Worm (Caenorhabditis elegans): ENCODE results near the gene F57C2.4.

The F57C2.4 gene

ce11 chrII:14496809-14497208, 28.3 kb upstream of the F57C2.4 start (continued):
- TF ChIP-seq Y48G9A.11 (GFP tag; IDR thresholded peaks at IDR 0.05) (peak; percentile 81), pqm-1 (tag; optimal IDR thresholded peaks at IDR 0.05) (peak; percentile 32), saeg-2 (GFP tag; IDR thresholded peaks at IDR 0.05) (0 out of 2 replicates have a peak, but pooled peaks have one; percentile 67), daf-8 (GFP tag; IDR thresholded peaks at IDR 0.05) (0 out of 2 replicates have a peak, but pooled peaks have one; percentile 58), lsy-2 (tag; optimal IDR thresholded peaks at IDR 0.05) (peak; percentile 39 to 84), snpc-1.2 (GFP tag; IDR thresholded peaks at IDR 0.05) (peak; percentile 81), hlh-11 (tag; optimal IDR thresholded peaks at IDR 0.05) (peak; percentile 80)

DNA sequence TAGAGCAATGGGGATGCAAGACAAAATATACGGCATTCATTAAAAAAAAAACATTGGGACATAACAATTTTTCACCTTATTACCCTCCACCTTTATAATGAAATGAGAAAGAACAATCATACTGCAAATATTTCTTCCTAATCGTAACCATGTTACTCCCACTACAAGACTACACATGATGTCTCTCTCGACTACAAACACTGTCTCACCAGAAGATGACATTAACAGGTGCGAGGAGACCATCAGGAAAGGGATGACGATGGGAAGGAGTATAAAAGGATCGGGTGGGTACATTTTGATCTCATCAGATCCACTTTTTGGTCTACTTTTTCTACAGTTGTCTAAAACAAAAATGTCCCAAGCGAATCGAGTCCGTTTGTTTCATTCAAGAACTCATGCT, 27.3 kb upstream of the F57C2.4 start, which contains the start of gene dhs-8:
dhs-8 (plus strand) TSS at position 179 of the 400 bp plus-strand sequence.
- TF ChIP-seq hlh-30 (tag; optimal IDR thresholded peaks at IDR 0.05; ENCODE audit: insufficient read depth) (peak; percentile 9), nhr-28 (tag; optimal IDR thresholded peaks at IDR 0.05) (peak; percentile 99), daf-16 (GFP tag; optimal IDR thresholded peaks at IDR 0.05) (no peak), daf-16 (tag; optimal IDR thresholded peaks at IDR 0.05) (no peak), Y75B8A.6 (GFP tag; IDR thresholded peaks at IDR 0.05) (no peak), aha-1 (tag) (peak; percentile 48)

DNA sequence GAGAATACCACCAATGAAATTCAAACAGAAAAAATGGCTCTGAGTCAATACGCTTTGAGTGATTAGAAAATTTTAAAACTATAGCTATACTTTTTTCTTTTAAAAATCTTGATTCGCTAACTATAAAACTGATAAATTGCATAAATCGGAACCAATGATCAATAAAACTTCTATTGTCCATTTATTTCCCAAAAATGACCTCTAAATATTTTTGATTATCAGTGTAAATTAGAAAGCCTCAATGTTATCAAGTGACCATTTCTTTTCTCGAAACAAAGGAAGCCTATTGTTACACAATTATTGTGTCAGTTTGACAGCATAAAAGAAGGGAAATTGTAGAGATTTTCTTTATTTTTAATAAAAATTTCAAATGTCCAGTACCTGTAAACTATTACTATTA, 25.0 kb upstream of the F57C2.4 start, which contains the start of gene K10H10.4:
K10H10.4 (plus strand) TSS at position 301 of the 400 bp plus-strand sequence.
- TF ChIP-seq snpc-4 (tag; optimal IDR thresholded peaks at IDR 0.05) (no peak), cey-2 (tag; optimal IDR thresholded peaks at IDR 0.05; ENCODE audit: borderline replicate concordance, insufficient read depth) (no peak), ceh-82 (tag; optimal IDR thresholded peaks at IDR 0.05) (no peak), daf-19 (GFP tag; conservative IDR thresholded peaks at IDR 0.05) (no peak), ces-1 (GFP tag; optimal IDR thresholded peaks at IDR 0.05) (no peak), nhr-111 (GFP tag; optimal IDR thresholded peaks at IDR 0.05) (no peak), Y75B8A.6 (GFP tag; IDR thresholded peaks at IDR 0.05) (no peak), nhr-10 (tag; optimal IDR thresholded peaks at IDR 0.05) (no peak), dmd-6 (GFP tag; IDR thresholded peaks at IDR 0.05) (no peak), zfp-2 (tag; optimal IDR thresholded peaks at IDR 0.05) (no peak), pha-4 (GFP tag; IDR thresholded peaks at IDR 0.05) (no peak), pha-4 (tag; optimal IDR thresholded peaks at IDR 0.05) (no peak), arid-1 (GFP tag; conservative IDR thresholded peaks at IDR 0.05) (no peak), set-16 (GFP tag; IDR thresholded peaks at IDR 0.05) (no peak), F26F4.8 (GFP tag; conservative IDR thresholded peaks at IDR 0.05) (no peak), dve-1 (tag; optimal IDR thresholded peaks at IDR 0.05; ENCODE audit: insufficient read depth) (no peak)

ce11 chrII:14501447-14501846, 23.7 kb upstream of the F57C2.4 start, which contains the start of gene K10H10.5:
Gene K10H10.5, plus strand, starts transcription at chrII:14501747.
- TF ChIP-seq pha-4 (GFP tag; IDR thresholded peaks at IDR 0.05) (no peak), pha-4 (tag; optimal IDR thresholded peaks at IDR 0.05) (no peak), R02D3.7 (tag; optimal IDR thresholded peaks at IDR 0.05) (no peak), hlh-30 (tag; optimal IDR thresholded peaks at IDR 0.05; ENCODE audit: insufficient read depth) (no peak), lin-1 (GFP tag; IDR thresholded peaks at IDR 0.05) (no peak)

- TF ChIP-seq ceh-20 (GFP tag; IDR thresholded peaks at IDR 0.05) (no peak), ceh-62 (tag; optimal IDR thresholded peaks at IDR 0.05) (no peak), unc-39 (tag; optimal IDR thresholded peaks at IDR 0.05) (no peak), F10B5.3 (tag; optimal IDR thresholded peaks at IDR 0.05) (no peak), F26F4.8 (GFP tag; conservative IDR thresholded peaks at IDR 0.05) (no peak), ceh-82 (tag; optimal IDR thresholded peaks at IDR 0.05) (no peak), daf-16 (GFP tag; optimal IDR thresholded peaks at IDR 0.05) (no peak), daf-16 (tag; optimal IDR thresholded peaks at IDR 0.05) (no peak), unc-130 (GFP tag; optimal IDR thresholded peaks at IDR 0.05) (no peak), Y105C5A.15 (GFP tag; IDR thresholded peaks at IDR 0.05) (no peak), spr-1 (tag; optimal IDR thresholded peaks at IDR 0.05) (no peak), dpl-1 (GFP tag; optimal IDR thresholded peaks at IDR 0.05) (no peak), unc-62 (GFP tag; optimal IDR thresholded peaks at IDR 0.05 in 1 of 2) (no peak), unc-62 (tag; optimal IDR thresholded peaks at IDR 0.05) (no peak)
Observed at ce11 chrII:14502997-14503396, 22.1 kb upstream of the F57C2.4 start, which contains the start of gene K10H10.6. Gene K10H10.6, plus strand, starts transcription at chrII:14503297.
